Worm (Caenorhabditis elegans) whole organism, late embryonic: ENCODE data around the gene M195.2.

ENCODE experiments used
- ceh-24 ChIP-seq: sonication (generic microtip); optimal IDR thresholded peaks from 2 replicates; lab custom pipeline; 2016; ENCODE audit warnings: mild to moderate bottlenecking, missing genetic modification characterization, missing compliant biosample characterization
- elt-2 ChIP-seq: sonication (generic microtip); optimal IDR thresholded peaks from 2 replicates; lab custom pipeline; 2016; ENCODE audit warnings: missing genetic modification reagents, missing genetic modification characterization, missing compliant biosample characterization
- fkh-10 ChIP-seq: fragments of 150-350 bp; optimal IDR thresholded peaks from 2 replicates; lab custom pipeline; 2014; ENCODE audit warnings: missing biosample characterization, missing genetic modification reagents, missing genetic modification characterization
- odd-2 ChIP-seq: sonication (generic microtip); optimal IDR thresholded peaks from 2 replicates; lab custom pipeline; 2017; ENCODE audit warnings: antibody characterized with exemption, mild to moderate bottlenecking, missing genetic modification characterization, missing compliant biosample characterization
- pag-3 ChIP-seq: sonication (generic microtip); optimal IDR thresholded peaks from 2 replicates; lab custom pipeline; 2016; ENCODE audit warnings: missing compliant biosample characterization, missing genetic modification characterization, borderline replicate concordance
- pax-1 ChIP-seq: fragments of 150-350 bp; optimal IDR thresholded peaks from 2 replicates; lab custom pipeline; 2014; ENCODE audit warnings: missing biosample characterization, missing genetic modification characterization
- unc-42 ChIP-seq: sonication (generic microtip); optimal IDR thresholded peaks from 2 replicates; lab custom pipeline; 2016; ENCODE audit warnings: missing genotype, missing genetic modification characterization, missing compliant biosample characterization

DNA sequence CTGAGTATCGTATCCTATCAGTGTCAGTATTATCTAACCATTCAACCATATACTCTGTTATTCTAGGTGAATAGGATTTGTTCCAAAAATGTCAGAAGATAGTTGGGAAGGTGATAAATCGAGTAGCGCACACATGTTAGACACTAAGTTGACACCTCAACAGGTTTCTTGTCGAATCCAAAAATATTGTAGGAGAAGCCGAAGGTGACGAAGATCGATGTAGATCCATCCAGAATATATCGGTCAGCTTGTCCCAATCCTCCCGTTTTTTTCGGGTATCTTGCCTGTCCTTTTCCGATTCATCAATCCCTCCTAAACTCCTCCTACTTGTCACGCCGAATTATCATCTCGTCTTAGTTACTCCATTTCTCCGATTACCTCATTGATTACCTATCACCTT lies 14.9 kb upstream of the M195.2 start:
- TF ChIP-seq fkh-10 = no peak
- TF ChIP-seq elt-2 (tag; lab: Kevin White, UChicago) = no peak
- TF ChIP-seq unc-42 (tag; lab: Kevin White, UChicago) = no peak
- no peak for TF ChIP-seq pax-1
- TF ChIP-seq odd-2 (tag; lab: Kevin White, UChicago) = no peak
- no peak for TF ChIP-seq pag-3 (tag; lab: Kevin White, UChicago)
- TF ChIP-seq ceh-24 = no peak
